Worm (Caenorhabditis elegans): ENCODE measurements around the gene F46C5.10.

- TF ChIP-seq sox-4 (tag; optimal IDR thresholded peaks at IDR 0.05) (no peak), lin-13 (GFP tag; optimal IDR thresholded peaks at IDR 0.05) (no peak), ceh-8 (GFP tag; optimal IDR thresholded peaks at IDR 0.05) (no peak)
Measured at ce11 chrII:8800830-8801229, 18.0 kb downstream of the F46C5.10 start, which contains the start of gene appg-2.

All from whole organism, L1 larva.